Fruit fly (Drosophila melanogaster) whole organism, embryonic: ENCODE measurements around the gene Gdh.
A peak's percentile ranks its signal among the peaks of the same experiment; 100 is the strongest.

ENCODE experiments used
- Awh ChIP-seq: fragments of 200-800 bp; sonication (Bioruptor generic); IDR thresholded peaks from 2 replicates; pipeline ENCODE4, ENCODE4 v1.3.6; 2022; ENCODE audit warnings: missing biosample characterization, missing genetic modification characterization
- CG10959 ChIP-seq: fragments of 200-800 bp; sonication (Bioruptor generic); IDR thresholded peaks from 2 replicates; pipeline ENCODE4 v1.3.6; 2022; ENCODE audit warnings: missing biosample characterization, missing genetic modification characterization
- CG11456 ChIP-seq: fragments of 200-800 bp; sonication (Bioruptor generic); IDR thresholded peaks from 3 replicates; pipeline ENCODE4 v1.3.6; 2022; ENCODE audit warnings: missing biosample characterization, missing genetic modification characterization
- CG11560 ChIP-seq: fragments of 200-800 bp; sonication (Bioruptor generic); IDR thresholded peaks from 3 replicates; pipeline ENCODE4 v1.3.6; 2022; ENCODE audit warnings: missing biosample characterization, missing genetic modification characterization
- CG11695 ChIP-seq: fragments of 200-800 bp; sonication (Bioruptor generic); IDR thresholded peaks from 3 replicates; pipeline ENCODE4 v1.3.6; 2022; ENCODE audit warnings: missing biosample characterization, missing genetic modification characterization
- CG12744 ChIP-seq: fragments of 200-800 bp; sonication (Bioruptor generic); optimal IDR thresholded peaks from 2 replicates; lab custom pipeline; 2016; ENCODE audit warnings: missing biosample characterization, missing genetic modification characterization
- CG15696 ChIP-seq: fragments of 200-800 bp; sonication (Bioruptor generic); optimal IDR thresholded peaks from 2 replicates; lab custom pipeline; 2019; ENCODE audit warnings: missing biosample characterization, mild to moderate bottlenecking, missing genetic modification characterization, moderate library complexity
- CG16779 ChIP-seq: fragments of 200-800 bp; sonication (Bioruptor generic); IDR thresholded peaks from 2 replicates; pipeline ENCODE4 v1.3.6; 2022; ENCODE audit warnings: missing biosample characterization, missing genetic modification characterization
- CG17568 ChIP-seq: fragments of 200-800 bp; sonication (Bioruptor generic); optimal IDR thresholded peaks from 2 replicates; lab custom pipeline; 2018; ENCODE audit warnings: missing biosample characterization, mild to moderate bottlenecking, missing genetic modification characterization, moderate library complexity
- CG18262 ChIP-seq: fragments of 200-800 bp; optimal IDR thresholded peaks from 3 replicates; lab custom pipeline; 2019; ENCODE audit warnings: missing biosample characterization, mild to moderate bottlenecking, missing genetic modification characterization, moderate library complexity
- CG2120 ChIP-seq: fragments of 200-800 bp; sonication (Bioruptor generic); optimal IDR thresholded peaks from 3 replicates; lab custom pipeline; 2016; ENCODE audit warnings: missing biosample characterization, missing genetic modification characterization
- CG30431 ChIP-seq: fragments of 200-800 bp; sonication (Bioruptor generic); optimal IDR thresholded peaks from 2 replicates; lab custom pipeline; 2017; ENCODE audit warnings: missing biosample characterization, missing genetic modification characterization
- CG3281 ChIP-seq: fragments of 200-800 bp; sonication (Bioruptor generic); optimal IDR thresholded peaks from 3 replicates; lab custom pipeline; 2017; ENCODE audit warnings: missing biosample characterization, mild to moderate bottlenecking, missing genetic modification characterization
- CG33213 ChIP-seq: fragments of 200-800 bp; sonication (Bioruptor generic); optimal IDR thresholded peaks from 3 replicates; lab custom pipeline; 2016; ENCODE audit warnings: missing biosample characterization, missing genetic modification characterization
- CG33557 ChIP-seq: fragments of 200-800 bp; sonication (Bioruptor generic); optimal IDR thresholded peaks from 2 replicates; lab custom pipeline; 2019; ENCODE audit warnings: missing biosample characterization, mild to moderate bottlenecking, missing genetic modification characterization, moderate library complexity
- CG42726 ChIP-seq: fragments of 200-800 bp; sonication (Bioruptor generic); IDR thresholded peaks from 2 replicates; pipeline ENCODE4 v1.3.6; 2022; ENCODE audit warnings: missing biosample characterization, missing genetic modification characterization; ENCODE audit not compliant: partially characterized antibody
- CG6683 ChIP-seq: fragments of 200-800 bp; sonication (Bioruptor generic); optimal IDR thresholded peaks from 2 replicates; lab custom pipeline; 2017; ENCODE audit warnings: missing biosample characterization, mild to moderate bottlenecking, missing genetic modification characterization, missing genetic modification reagents
- Doc3 ChIP-seq: fragments of 200-800 bp; sonication (Bioruptor generic); IDR thresholded peaks from 3 replicates; pipeline ENCODE4 v1.3.6; 2022; ENCODE audit warnings: missing biosample characterization, missing genetic modification characterization; ENCODE audit not compliant: partially characterized antibody
- Elba2 ChIP-seq: fragments of 200-800 bp; sonication (Bioruptor generic); optimal IDR thresholded peaks from 3 replicates; lab custom pipeline; 2016; ENCODE audit warnings: missing biosample characterization, missing genetic modification characterization
- Fer1 ChIP-seq: fragments of 200-800 bp; sonication (Bioruptor generic); optimal IDR thresholded peaks from 2 replicates; lab custom pipeline; 2017; ENCODE audit warnings: missing biosample characterization, mild to moderate bottlenecking, missing genetic modification characterization
- Fer3 ChIP-seq: fragments of 200-800 bp; sonication (Bioruptor generic); optimal IDR thresholded peaks from 2 replicates; lab custom pipeline; 2018; ENCODE audit warnings: missing biosample characterization, mild to moderate bottlenecking, missing genetic modification characterization, moderate library complexity
- H2.0 ChIP-seq: fragments of 200-800 bp; sonication (Bioruptor generic); IDR thresholded peaks from 2 replicates; pipeline ENCODE4 v1.3.6; 2022; ENCODE audit warnings: missing biosample characterization, missing genetic modification characterization
- Hr78 ChIP-seq, 2 experiments: fragments of 200-800 bp in 1 of 2; fragments of >200 bp in 1 of 2; sonication (Bioruptor generic) in 1 of 2; optimal IDR thresholded peaks; 2 replicates each; lab custom pipeline; 2017 to 2019; ENCODE audit warnings: missing biosample characterization in 2 of 2, missing genetic modification characterization in 2 of 2, mild to moderate bottlenecking in 1 of 2, moderate library complexity in 1 of 2
- Max ChIP-seq: fragments of 200-800 bp; sonication (Bioruptor generic); optimal IDR thresholded peaks from 2 replicates; lab custom pipeline; 2016; ENCODE audit warnings: missing biosample characterization, mild to moderate bottlenecking, missing genetic modification characterization
- Mrtf ChIP-seq: fragments of 200-800 bp; sonication (Bioruptor generic); IDR thresholded peaks from 3 replicates; pipeline ENCODE4 v1.3.6; 2022; ENCODE audit warnings: missing biosample characterization, missing genetic modification characterization
- NFAT ChIP-seq: fragments of 200-800 bp; sonication (Bioruptor generic); IDR thresholded peaks from 2 replicates; pipeline ENCODE4 v1.3.6; 2022; ENCODE audit warnings: missing biosample characterization, missing genetic modification characterization
- Sox102F ChIP-seq: fragments of 200-800 bp; sonication (Bioruptor generic); optimal IDR thresholded peaks from 2 replicates; lab custom pipeline; 2018; ENCODE audit warnings: missing biosample characterization, mild to moderate bottlenecking, missing genetic modification characterization, moderate library complexity
- Sry-δ ChIP-seq: fragments of 200-800 bp; sonication (Bioruptor generic); optimal IDR thresholded peaks from 2 replicates; lab custom pipeline; 2016; ENCODE audit warnings: missing biosample characterization, missing genetic modification characterization
- al ChIP-seq: fragments of 200-800 bp; sonication (Bioruptor generic); IDR thresholded peaks from 2 replicates; pipeline ENCODE4 v1.3.6; 2022; ENCODE audit warnings: missing biosample characterization, missing genetic modification characterization
- aop ChIP-seq: fragments of 200-800 bp; sonication (Bioruptor generic); IDR thresholded peaks from 2 replicates; pipeline ENCODE4 v1.3.6; 2022; ENCODE audit warnings: missing biosample characterization, missing genetic modification characterization
- bcd ChIP-seq: fragments of 200-800 bp; sonication (Bioruptor generic); optimal IDR thresholded peaks from 2 replicates; lab custom pipeline; 2017; ENCODE audit warnings: missing biosample characterization, mild to moderate bottlenecking, missing genetic modification characterization
- cas ChIP-seq: fragments of 200-800 bp; sonication (Bioruptor generic); IDR thresholded peaks from 2 replicates; pipeline ENCODE4 v1.3.6; 2022; ENCODE audit warnings: missing biosample characterization, missing genetic modification characterization
- croc ChIP-seq: fragments of 200-800 bp; sonication (Bioruptor generic); conservative IDR thresholded peaks from 3 replicates; pipeline ENCODE4 v1.3.6; 2022; ENCODE audit warnings: missing biosample characterization, missing genetic modification characterization
- da ChIP-seq: fragments of 200-800 bp; sonication (Bioruptor generic); optimal IDR thresholded peaks from 2 replicates; lab custom pipeline; 2016; ENCODE audit warnings: missing biosample characterization, missing genetic modification characterization
- danr ChIP-seq: fragments of 200-800 bp; sonication (Bioruptor generic); IDR thresholded peaks from 2 replicates; pipeline ENCODE4 v1.3.6; 2022; ENCODE audit warnings: missing biosample characterization, missing genetic modification characterization
- dati ChIP-seq: fragments of 200-800 bp; sonication (Bioruptor generic); IDR thresholded peaks from 2 replicates; pipeline ENCODE4 v1.3.6; 2022; ENCODE audit warnings: missing biosample characterization, missing genetic modification characterization
- exex ChIP-seq: fragments of 200-800 bp; sonication (Bioruptor generic); optimal IDR thresholded peaks from 4 replicates; lab custom pipeline; 2018; ENCODE audit warnings: missing biosample characterization, mild to moderate bottlenecking, missing genetic modification characterization, moderate library complexity
- fd3F ChIP-seq: fragments of 200-800 bp; sonication (Bioruptor generic); optimal IDR thresholded peaks from 2 replicates; lab custom pipeline; 2018; ENCODE audit warnings: missing biosample characterization, mild to moderate bottlenecking, missing genetic modification characterization, moderate library complexity
- fru ChIP-seq: fragments of >200 bp; optimal IDR thresholded peaks from 2 replicates; lab custom pipeline; 2017
- gce ChIP-seq: fragments of 200-800 bp; sonication (Bioruptor generic); IDR thresholded peaks from 3 replicates; pipeline ENCODE4 v1.3.6; 2022; ENCODE audit warnings: missing biosample characterization, missing genetic modification characterization
- insv ChIP-seq, 2 experiments: fragments of 200-800 bp; sonication (Bioruptor generic); optimal IDR thresholded peaks; 3 replicates each; lab custom pipeline; 2016 to 2018; ENCODE audit warnings: missing biosample characterization in 2 of 2, missing genetic modification characterization in 2 of 2
- kay ChIP-seq: fragments of 200-800 bp; sonication (Bioruptor generic); optimal IDR thresholded peaks from 2 replicates; lab custom pipeline; 2016; ENCODE audit warnings: missing biosample characterization, missing genetic modification characterization
- klu ChIP-seq: fragments of 200-800 bp; sonication (Bioruptor generic); IDR thresholded peaks from 2 replicates; pipeline ENCODE4 v1.3.6; 2022; ENCODE audit warnings: missing biosample characterization, missing genetic modification characterization
- lmd ChIP-seq: fragments of 200-800 bp; sonication (Bioruptor generic); IDR thresholded peaks from 2 replicates; pipeline ENCODE4 v1.3.6; 2022; ENCODE audit warnings: missing biosample characterization, missing genetic modification characterization
- lola ChIP-seq, 3 experiments: fragments of >200 bp in 2 of 3; fragments of 200-800 bp in 1 of 3; sonication (Bioruptor generic) in 1 of 3; optimal IDR thresholded peaks; 2 replicates each; lab custom pipeline; 2017 to 2019; ENCODE audit warnings: missing biosample characterization in 3 of 3, missing genetic modification characterization in 3 of 3, mild to moderate bottlenecking in 1 of 3, moderate library complexity in 1 of 3
- nom ChIP-seq: fragments of 200-800 bp; sonication (Bioruptor generic); optimal IDR thresholded peaks from 2 replicates; lab custom pipeline; 2017; ENCODE audit warnings: missing biosample characterization, missing genetic modification characterization, mild to moderate bottlenecking, moderate library complexity, missing genetic modification reagents
- scrt ChIP-seq: fragments of 200-800 bp; sonication (Bioruptor generic); optimal IDR thresholded peaks from 2 replicates; lab custom pipeline; 2018; ENCODE audit warnings: missing biosample characterization, mild to moderate bottlenecking, missing genetic modification characterization, moderate library complexity
- sisA ChIP-seq: fragments of 200-800 bp; sonication (Bioruptor generic); IDR thresholded peaks from 2 replicates; pipeline ENCODE4 v1.3.6; 2022; ENCODE audit warnings: missing biosample characterization, missing genetic modification characterization
- sna ChIP-seq: fragments of 200-800 bp; sonication (Bioruptor generic); IDR thresholded peaks from 2 replicates; pipeline ENCODE4 v1.3.6; 2022; ENCODE audit warnings: missing biosample characterization, missing genetic modification characterization; ENCODE audit not compliant: partially characterized antibody
- tgo ChIP-seq: fragments of 200-800 bp; sonication (Bioruptor generic); IDR thresholded peaks from 3 replicates; pipeline ENCODE4 v1.3.6; 2022; ENCODE audit warnings: missing biosample characterization, missing genetic modification characterization
- tin ChIP-seq: fragments of 200-800 bp; sonication (Bioruptor generic); optimal IDR thresholded peaks from 3 replicates; lab custom pipeline; 2016; ENCODE audit warnings: missing biosample characterization, missing genetic modification characterization
- zf30C ChIP-seq: fragments of 200-800 bp; sonication (Bioruptor generic); optimal IDR thresholded peaks from 3 replicates; lab custom pipeline; 2018; ENCODE audit warnings: missing biosample characterization, mild to moderate bottlenecking, missing genetic modification characterization

Gene Gdh

DNA sequence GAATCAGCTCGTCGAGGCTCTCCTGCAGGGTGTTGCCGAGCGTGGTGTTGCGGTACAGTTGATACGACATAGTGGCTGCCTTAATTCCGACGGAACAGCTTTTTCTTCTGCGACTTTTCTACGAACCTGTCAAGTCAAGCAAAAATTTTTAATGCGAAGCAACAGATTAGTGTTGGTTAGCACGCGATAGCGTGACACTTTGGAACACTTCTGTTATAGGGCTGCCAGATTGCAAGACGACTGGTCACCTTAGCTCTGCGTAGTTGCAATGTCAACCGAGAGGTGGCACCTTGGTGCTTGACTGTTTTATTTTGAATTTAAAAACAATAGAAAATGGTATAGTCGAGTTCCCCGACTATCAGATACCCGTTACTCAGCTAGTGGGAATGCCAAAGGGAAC lies 52.0 kb downstream of the Gdh start, which contains the start of gene TfIIA-S (continued):
- TF ChIP-seq CG42726 (GFP tag; lab: Robert Waterston, UW) (no peak), Hr78 (GFP tag; optimal IDR thresholded peaks at IDR 0.05; lab: Kevin White, UChicago) (no peak), Elba2 (GFP tag; lab: Kevin White, UChicago) (peak; percentile 34), cas (GFP tag; lab: Robert Waterston, UW) (no peak), zf30C (GFP tag; lab: Kevin White, UChicago) (no peak), Max (GFP tag; lab: Kevin White, UChicago) (peak; percentile 69), al (no peak), dati (GFP tag; lab: Robert Waterston, UW) (no peak), danr (no peak), Doc3 (GFP tag; lab: Robert Waterston, UW) (no peak), bcd (GFP tag; lab: Kevin White, UChicago) (peak; percentile 85), NFAT (GFP tag; lab: Robert Waterston, UW) (no peak), CG33213 (GFP tag; lab: Kevin White, UChicago) (peak; percentile 94), CG33557 (GFP tag; lab: Kevin White, UChicago) (peak; percentile 7), H2.0 (GFP tag; lab: Robert Waterston, UW) (no peak), Fer3 (tag; lab: Kevin White, UChicago) (peak; percentile 70), CG18262 (tag; lab: Kevin White, UChicago) (peak; percentile 15), Awh (GFP tag; lab: Robert Waterston, UW) (no peak), CG15696 (tag; lab: Kevin White, UChicago) (peak; percentile 46), CG11560 (tag; lab: Robert Waterston, UW) (no peak), klu (no peak), insv (GFP tag; optimal IDR thresholded peaks at IDR 0.05; lab: Kevin White, UChicago) (peak in 1 of 2 experiments; percentile 44), CG3281 (peak; percentile 71), CG2120 (GFP tag; lab: Kevin White, UChicago) (peak; percentile 91), CG30431 (GFP tag; lab: Kevin White, UChicago) (peak; percentile 32), CG12744 (GFP tag; lab: Kevin White, UChicago) (peak; percentile 69), sisA (no peak), CG16779 (GFP tag; lab: Robert Waterston, UW) (no peak), exex (tag; lab: Kevin White, UChicago) (no peak), gce (no peak), sna (GFP tag; lab: Robert Waterston, UW) (no peak), tgo (GFP tag; lab: Robert Waterston, UW) (no peak), lola (GFP tag; optimal IDR thresholded peaks at IDR 0.05; lab: Kevin White, UChicago) (no peak), aop (no peak), fd3F (GFP tag; lab: Kevin White, UChicago) (peak; percentile 37), CG10959 (GFP tag; lab: Robert Waterston, UW) (no peak), Mrtf (no peak), croc (GFP tag; lab: Robert Waterston, UW) (peak; percentile 42; the same call in 2 of the 3 replicates), CG17568 (GFP tag; lab: Kevin White, UChicago) (no peak), CG11456 (GFP tag; lab: Robert Waterston, UW) (no peak), Sox102F (no peak), Sry-δ (peak; percentile 77), scrt (peak; percentile 98), tin (GFP tag; lab: Kevin White, UChicago) (peak; percentile 81), Fer1 (GFP tag; lab: Kevin White, UChicago) (peak; percentile 82), da (GFP tag; lab: Kevin White, UChicago) (peak; percentile 10), kay (GFP tag; lab: Kevin White, UChicago) (peak; percentile 70), lmd (no peak), fru (lab: Kevin White, UChicago) (no peak), CG11695 (GFP tag; lab: Robert Waterston, UW) (no peak), CG6683 (GFP tag; lab: Kevin White, UChicago) (peak; percentile 60), nom (GFP tag; lab: Kevin White, UChicago) (peak; percentile 35)
